Fruit fly (Drosophila melanogaster) whole organism, embryonic: ENCODE data around the gene Nup93-1.

Experiments used
- Aef1 ChIP-seq: fragments of 200-800 bp; sonication (Bioruptor generic); IDR thresholded peaks from 3 replicates; pipeline ENCODE4 v1.3.6; 2022; ENCODE audit warnings: missing biosample characterization, missing genetic modification characterization
- Bgb ChIP-seq: fragments of 200-800 bp; sonication (Bioruptor generic); IDR thresholded peaks from 2 replicates; pipeline ENCODE4 v1.3.6; 2022; ENCODE audit warnings: missing biosample characterization, missing genetic modification characterization; ENCODE audit not compliant: partially characterized antibody
- CG10321 ChIP-seq: fragments of 200-800 bp; sonication (Bioruptor generic); IDR thresholded peaks from 2 replicates; pipeline ENCODE4 v1.3.6; 2022; ENCODE audit warnings: missing biosample characterization, missing genetic modification characterization
- CG10543 ChIP-seq: fragments of 200-800 bp; sonication (Bioruptor generic); optimal IDR thresholded peaks from 3 replicates; lab custom pipeline; 2017; ENCODE audit warnings: missing biosample characterization, mild to moderate bottlenecking, missing genetic modification characterization, moderate library complexity
- CG11247 ChIP-seq: fragments of 200-800 bp; sonication (Bioruptor generic); IDR thresholded peaks from 2 replicates; pipeline ENCODE4 v1.3.6; 2022; ENCODE audit warnings: missing biosample characterization, missing genetic modification characterization
- CG11398 ChIP-seq: fragments of 200-800 bp; sonication (Bioruptor generic); optimal IDR thresholded peaks from 2 replicates; lab custom pipeline; 2016; ENCODE audit warnings: missing biosample characterization, missing genetic modification characterization
- CG11723 ChIP-seq: fragments of 200-800 bp; sonication (Bioruptor generic); optimal IDR thresholded peaks from 2 replicates; lab custom pipeline; 2017; ENCODE audit warnings: missing biosample characterization, mild to moderate bottlenecking, missing genetic modification characterization
- CG1233 ChIP-seq: fragments of 200-800 bp; sonication (Bioruptor generic); optimal IDR thresholded peaks from 4 replicates; lab custom pipeline; 2018; ENCODE audit warnings: missing biosample characterization, mild to moderate bottlenecking, missing genetic modification characterization
- CG12391 ChIP-seq: fragments of 200-800 bp; sonication (Bioruptor generic); optimal IDR thresholded peaks from 3 replicates; lab custom pipeline; 2018; ENCODE audit warnings: missing biosample characterization, mild to moderate bottlenecking, missing genetic modification characterization, moderate library complexity
- CG12659 ChIP-seq: fragments of 200-800 bp; sonication (Bioruptor generic); optimal IDR thresholded peaks from 3 replicates; lab custom pipeline; 2017; ENCODE audit warnings: mild to moderate bottlenecking, missing biosample characterization, missing genetic modification reagents, missing genetic modification characterization
- CG13775 ChIP-seq: fragments of 200-800 bp; sonication (Bioruptor generic); optimal IDR thresholded peaks from 3 replicates; lab custom pipeline; 2017; ENCODE audit warnings: missing biosample characterization, mild to moderate bottlenecking, missing genetic modification characterization
- CG14050 ChIP-seq: fragments of 200-800 bp; sonication (Bioruptor generic); IDR thresholded peaks from 3 replicates; pipeline ENCODE4 v1.3.6; 2022; ENCODE audit warnings: missing biosample characterization, missing genetic modification characterization
- CG14667 ChIP-seq: fragments of 200-800 bp; sonication (Bioruptor generic); IDR thresholded peaks from 2 replicates; pipeline ENCODE4 v1.3.6; 2022; ENCODE audit warnings: missing biosample characterization, missing genetic modification characterization
- CG15601 ChIP-seq: fragments of 200-800 bp; sonication (Bioruptor generic); optimal IDR thresholded peaks from 3 replicates; lab custom pipeline; 2019; ENCODE audit warnings: missing biosample characterization, mild to moderate bottlenecking, missing genetic modification characterization, moderate library complexity
- CG16863 ChIP-seq: fragments of 200-800 bp; sonication (Bioruptor generic); optimal IDR thresholded peaks from 3 replicates; lab custom pipeline; 2016; ENCODE audit warnings: missing biosample characterization, missing genetic modification characterization
- CG17186 ChIP-seq: fragments of 200-800 bp; sonication (Bioruptor generic); optimal IDR thresholded peaks from 3 replicates; lab custom pipeline; 2017; ENCODE audit warnings: missing biosample characterization, missing genetic modification reagents, missing genetic modification characterization
- CG2712 ChIP-seq: fragments of 200-800 bp; optimal IDR thresholded peaks from 3 replicates; lab custom pipeline; 2019; ENCODE audit warnings: missing biosample characterization, mild to moderate bottlenecking, missing genetic modification characterization, moderate library complexity
- CG30020 ChIP-seq: fragments of 200-800 bp; optimal IDR thresholded peaks from 2 replicates; lab custom pipeline; 2019; ENCODE audit warnings: missing biosample characterization, mild to moderate bottlenecking, missing genetic modification characterization, moderate library complexity
- CG31388 ChIP-seq: fragments of 200-800 bp; sonication (Bioruptor generic); optimal IDR thresholded peaks from 2 replicates; lab custom pipeline; 2016; ENCODE audit warnings: missing biosample characterization, missing genetic modification characterization
- CG32532 ChIP-seq: fragments of 200-800 bp; sonication (Bioruptor generic); IDR thresholded peaks from 2 replicates; pipeline ENCODE4 v1.3.6; 2022; ENCODE audit warnings: missing biosample characterization, missing genetic modification characterization
- CG7963 ChIP-seq: fragments of 200-800 bp; sonication (Bioruptor generic); IDR thresholded peaks from 3 replicates; pipeline ENCODE4 v1.3.6; 2022; ENCODE audit warnings: missing biosample characterization, missing genetic modification characterization; ENCODE audit not compliant: partially characterized antibody
- CG8765 ChIP-seq: fragments of 200-800 bp; sonication (Bioruptor generic); IDR thresholded peaks from 2 replicates; pipeline ENCODE4 v1.3.6; 2022; ENCODE audit warnings: missing biosample characterization, missing genetic modification characterization
- CHES-1-like ChIP-seq: fragments of 200-800 bp; sonication (Bioruptor generic); optimal IDR thresholded peaks from 2 replicates; lab custom pipeline; 2016; ENCODE audit warnings: missing biosample characterization, missing genetic modification characterization
- H2.0 ChIP-seq: fragments of 200-800 bp; sonication (Bioruptor generic); IDR thresholded peaks from 2 replicates; pipeline ENCODE4 v1.3.6; 2022; ENCODE audit warnings: missing biosample characterization, missing genetic modification characterization
- Hand ChIP-seq: fragments of 200-800 bp; sonication (Bioruptor generic); optimal IDR thresholded peaks from 2 replicates; lab custom pipeline; 2017; ENCODE audit warnings: mild to moderate bottlenecking, missing biosample characterization, missing genetic modification reagents, missing genetic modification characterization
- MESR4 ChIP-seq: fragments of 200-800 bp; sonication (Bioruptor generic); optimal IDR thresholded peaks from 2 replicates; lab custom pipeline; 2018; ENCODE audit warnings: missing biosample characterization, mild to moderate bottlenecking, missing genetic modification characterization, moderate library complexity
- Neu2 ChIP-seq: fragments of 200-800 bp; sonication (Bioruptor generic); optimal IDR thresholded peaks from 3 replicates; lab custom pipeline; 2016; ENCODE audit warnings: missing biosample characterization, missing genetic modification characterization, borderline replicate concordance
- Ptx1 ChIP-seq: fragments of 200-800 bp; sonication (Bioruptor generic); IDR thresholded peaks from 2 replicates; pipeline ENCODE4 v1.3.6; 2022; ENCODE audit warnings: missing biosample characterization, missing genetic modification characterization
- Ravus ChIP-seq: fragments of 200-800 bp; sonication (Bioruptor generic); IDR thresholded peaks from 2 replicates; pipeline ENCODE4 v1.3.6; 2022; ENCODE audit warnings: missing biosample characterization, missing genetic modification characterization
- Scr ChIP-seq: fragments of 200-800 bp; sonication (Bioruptor generic); IDR thresholded peaks from 2 replicates; pipeline ENCODE4 v1.3.6; 2022; ENCODE audit warnings: missing biosample characterization, missing genetic modification characterization; ENCODE audit not compliant: partially characterized antibody
- Sin3A ChIP-seq: fragments of >200 bp; optimal IDR thresholded peaks from 2 replicates; lab custom pipeline; 2018
- Sox100B ChIP-seq: fragments of 200-800 bp; sonication (Bioruptor generic); optimal IDR thresholded peaks from 3 replicates; lab custom pipeline; 2018; ENCODE audit warnings: missing biosample characterization, mild to moderate bottlenecking, missing genetic modification characterization
- Sox102F ChIP-seq: fragments of 200-800 bp; sonication (Bioruptor generic); optimal IDR thresholded peaks from 2 replicates; lab custom pipeline; 2018; ENCODE audit warnings: missing biosample characterization, mild to moderate bottlenecking, missing genetic modification characterization, moderate library complexity
- Sry-δ ChIP-seq: fragments of 200-800 bp; sonication (Bioruptor generic); optimal IDR thresholded peaks from 2 replicates; lab custom pipeline; 2016; ENCODE audit warnings: missing biosample characterization, missing genetic modification characterization
- Ssrp ChIP-seq: fragments of 200-800 bp; sonication (Bioruptor generic); optimal IDR thresholded peaks from 2 replicates; lab custom pipeline; 2018; ENCODE audit warnings: missing biosample characterization, mild to moderate bottlenecking, missing genetic modification characterization, moderate library complexity
- cad ChIP-seq: fragments of >200 bp; optimal IDR thresholded peaks from 2 replicates; lab custom pipeline; 2017; ENCODE audit warnings: missing biosample characterization, missing genetic modification characterization
- chinmo ChIP-seq: fragments of 200-800 bp; sonication (Bioruptor generic); IDR thresholded peaks from 4 replicates; pipeline ENCODE4 v1.3.6; 2022; ENCODE audit warnings: missing biosample characterization, missing genetic modification characterization; ENCODE audit not compliant: partially characterized antibody
- hb ChIP-seq: fragments of 200-800 bp; sonication (Bioruptor generic); IDR thresholded peaks from 3 replicates; pipeline ENCODE4 v1.3.6; 2022; ENCODE audit warnings: missing biosample characterization, missing genetic modification characterization; ENCODE audit not compliant: partially characterized antibody
- mirr ChIP-seq: fragments of 200-800 bp; sonication (Bioruptor generic); optimal IDR thresholded peaks from 3 replicates; lab custom pipeline; 2018; ENCODE audit warnings: missing biosample characterization, mild to moderate bottlenecking, missing genetic modification characterization
- pan ChIP-seq, 4 experiments: fragments of >200 bp in 3 of 4; fragments of 200-800 bp in 1 of 4; sonication (Bioruptor generic) in 1 of 4; optimal IDR thresholded peaks in 3 of 4; IDR thresholded peaks in 1 of 4; 2 replicates each; pipeline versions ENCODE4 v1.3.6 to Lab custom; 2017 to 2022; ENCODE audit warnings: missing biosample characterization in 2 of 4, missing genetic modification characterization in 2 of 4, mixed read lengths in 1 of 4
- peb ChIP-seq: fragments of 200-800 bp; sonication (Bioruptor generic); IDR thresholded peaks from 2 replicates; pipeline ENCODE4 v1.3.6; 2022; ENCODE audit warnings: missing biosample characterization, missing genetic modification characterization
- scrt ChIP-seq: fragments of 200-800 bp; sonication (Bioruptor generic); optimal IDR thresholded peaks from 2 replicates; lab custom pipeline; 2018; ENCODE audit warnings: missing biosample characterization, mild to moderate bottlenecking, missing genetic modification characterization, moderate library complexity
- sens ChIP-seq: fragments of 200-800 bp; sonication (Bioruptor generic); peaks from one replicate; lab custom pipeline; 2016; ENCODE audit warnings: missing biosample characterization, missing genetic modification characterization
- seq ChIP-seq: fragments of 200-800 bp; sonication (Bioruptor generic); IDR thresholded peaks from 2 replicates; pipeline ENCODE4 v1.3.6; 2022; ENCODE audit warnings: missing biosample characterization, missing genetic modification characterization
- sna ChIP-seq: fragments of 200-800 bp; sonication (Bioruptor generic); IDR thresholded peaks from 2 replicates; pipeline ENCODE4 v1.3.6; 2022; ENCODE audit warnings: missing biosample characterization, missing genetic modification characterization; ENCODE audit not compliant: partially characterized antibody
- sob ChIP-seq: fragments of 200-800 bp; sonication (Bioruptor generic); IDR thresholded peaks from 2 replicates; pipeline ENCODE4 v1.3.6; 2022; ENCODE audit warnings: missing biosample characterization, missing genetic modification characterization
- stc ChIP-seq: fragments of 200-800 bp; sonication (Bioruptor generic); IDR thresholded peaks from 2 replicates; pipeline ENCODE4 v1.3.6; 2022; ENCODE audit warnings: missing biosample characterization, missing genetic modification characterization
- stwl ChIP-seq: fragments of 200-800 bp; sonication (Bioruptor generic); optimal IDR thresholded peaks from 3 replicates; lab custom pipeline; 2018; ENCODE audit warnings: missing biosample characterization, mild to moderate bottlenecking, missing genetic modification characterization, moderate library complexity
- tna ChIP-seq: fragments of 200-800 bp; sonication (Bioruptor generic); IDR thresholded peaks from 2 replicates; pipeline ENCODE4 v1.3.6; 2022; ENCODE audit warnings: missing biosample characterization, missing genetic modification characterization; ENCODE audit not compliant: partially characterized antibody
- twi ChIP-seq: fragments of 200-800 bp; optimal IDR thresholded peaks from 2 replicates; lab custom pipeline; 2019; ENCODE audit warnings: missing biosample characterization, mild to moderate bottlenecking, missing genetic modification characterization, moderate library complexity

The Nup93-1 gene

dm6 chrX:13783534-13783949 lies 39.1 kb upstream of the Nup93-1 start, which contains the start of gene inaE (continued):
- TF ChIP-seq CG2712 (tag; lab: Kevin White, UChicago) = peak; percentile 33
- TF ChIP-seq CG12391 = peak; percentile 9
- no peak for TF ChIP-seq mirr
- TF ChIP-seq scrt (GFP tag; lab: Kevin White, UChicago) = peak; percentile 31
- peak; percentile 80 for TF ChIP-seq Bgb (GFP tag; lab: Robert Waterston, UW)
- peak; percentile 43 for TF ChIP-seq Sry-δ (GFP tag; lab: Kevin White, UChicago)
- TF ChIP-seq CG30020 (tag; lab: Kevin White, UChicago) = peak; percentile 72
- TF ChIP-seq sens (GFP tag; lab: Kevin White, UChicago) = peak; percentile 57
- TF ChIP-seq CG32532 (GFP tag; lab: Robert Waterston, UW) = 0 out of 2 replicates have a peak, but pooled peaks have one; percentile 14
- no peak for TF ChIP-seq seq (GFP tag; lab: Robert Waterston, UW)
- TF ChIP-seq Aef1 (GFP tag; lab: Robert Waterston, UW) = no peak
- no peak for TF ChIP-seq CG8765 (GFP tag; lab: Robert Waterston, UW)
- TF ChIP-seq CG11398 (GFP tag; lab: Kevin White, UChicago) = no peak
- TF ChIP-seq Ssrp (tag; lab: Kevin White, UChicago) = no peak
- 0 out of 2 replicates have a peak, but pooled peaks have one; percentile 7 for TF ChIP-seq sob (GFP tag; lab: Robert Waterston, UW)
- TF ChIP-seq Scr (GFP tag; lab: Robert Waterston, UW) = peak; percentile 41
- TF ChIP-seq hb (GFP tag; lab: Robert Waterston, UW) = peak; percentile 29; the same call in 1 of the 3 replicates
- TF ChIP-seq CG11247 (GFP tag; lab: Robert Waterston, UW) = no peak
- TF ChIP-seq Sox102F (GFP tag; lab: Kevin White, UChicago) = no peak
- TF ChIP-seq CG11723 (GFP tag; lab: Kevin White, UChicago) = peak; percentile 6
- TF ChIP-seq Ptx1 (GFP tag; lab: Robert Waterston, UW) = no peak
- peak; percentile 66 for TF ChIP-seq tna (GFP tag; lab: Robert Waterston, UW)
- TF ChIP-seq stc (GFP tag; lab: Robert Waterston, UW) = no peak
- no peak for TF ChIP-seq Neu2 (GFP tag; lab: Kevin White, UChicago)
- TF ChIP-seq stwl = peak; percentile 69
- TF ChIP-seq CG10321 = no peak
- TF ChIP-seq CHES-1-like (GFP tag; lab: Kevin White, UChicago) = peak; percentile 20
- no peak for TF ChIP-seq sna (GFP tag; lab: Robert Waterston, UW)
- 0 out of 3 replicates have a peak, but pooled peaks have one; percentile 36 for TF ChIP-seq CG7963 (GFP tag; lab: Robert Waterston, UW)
- TF ChIP-seq Sox100B (GFP tag; lab: Kevin White, UChicago) = no peak
- TF ChIP-seq Ravus (GFP tag; lab: Robert Waterston, UW) = no peak
- no peak for TF ChIP-seq H2.0
- TF ChIP-seq CG12659 (GFP tag; lab: Kevin White, UChicago) = peak; percentile 46
- TF ChIP-seq CG14667 (GFP tag; lab: Robert Waterston, UW) = no peak
- peak; percentile 38 for TF ChIP-seq Hand
- peak; percentile 8 for TF ChIP-seq CG10543
- no peak for TF ChIP-seq twi (tag; lab: Kevin White, UChicago)
- peak; percentile 0 for TF ChIP-seq Sin3A (lab: Kevin White, UChicago)
- no peak for TF ChIP-seq CG14050 (GFP tag; lab: Robert Waterston, UW)
- TF ChIP-seq CG13775 = no peak
- peak; percentile 21 for TF ChIP-seq CG15601 (tag; lab: Kevin White, UChicago)
- TF ChIP-seq CG1233 (GFP tag; lab: Kevin White, UChicago) = peak; percentile 20
- TF ChIP-seq cad (GFP tag; lab: Kevin White, UChicago) = no peak
- no peak for TF ChIP-seq peb
- 0 out of 4 replicates have a peak, but pooled peaks have one; percentile 63 for TF ChIP-seq chinmo (GFP tag; lab: Robert Waterston, UW)
- TF ChIP-seq CG17186 = peak; percentile 80
- no peak for TF ChIP-seq CG31388 (GFP tag; lab: Kevin White, UChicago)
- TF ChIP-seq CG16863 (GFP tag; lab: Kevin White, UChicago) = no peak
- TF ChIP-seq pan (optimal IDR thresholded peaks at IDR 0.05; lab: Kevin White, UChicago) = no peak
- peak in 1 of 2 experiments; percentile 20 for TF ChIP-seq pan (GFP tag; optimal IDR thresholded peaks at IDR 0.05 in 1 of 2, IDR thresholded peaks at IDR 0.05 in 1 of 2)
- peak; percentile 17 for TF ChIP-seq MESR4 (GFP tag; lab: Kevin White, UChicago)
